Worm (Caenorhabditis elegans) whole organism, L4/young adult: ENCODE measurements around the gene F49C5.12.
"Not testable (repeated sequence)": the region's sequence is repeated elsewhere in the genome, so short reads cannot be mapped to it uniquely, and the experiment has no call there.

Source experiments
- W03F9.2 ChIP-seq: fragments of 150-350 bp; optimal IDR thresholded peaks from 2 replicates; lab custom pipeline; 2014; ENCODE audit warnings: missing biosample characterization, missing genetic modification characterization
- dao-5 ChIP-seq: sonication (generic microtip); optimal IDR thresholded peaks from 2 replicates; lab custom pipeline; 2016; ENCODE audit warnings: missing genotype, missing genetic modification characterization, moderate library complexity, missing compliant biosample characterization
- him-1 ChIP-seq: sonication (generic microtip); optimal IDR thresholded peaks from 2 replicates; lab custom pipeline; 2016; ENCODE audit warnings: missing genotype, missing genetic modification reagents, missing genetic modification characterization, missing compliant biosample characterization

The F49C5.12 gene

ce11 chrII:12550940-12551339 is 9.2 kb downstream of the F49C5.12 start:
- TF ChIP-seq him-1 (no peak), W03F9.2 (tag; lab: Kevin White, UChicago) (no peak), dao-5 (no peak)

- TF ChIP-seq dao-5: no peak
- TF ChIP-seq him-1: no peak
- TF ChIP-seq W03F9.2 (tag; lab: Kevin White, UChicago): no peak
Observed at ce11 chrII:12549613-12550012, 10.5 kb downstream of the F49C5.12 start.

ce11 chrII:12547547-12547946 is 12.6 kb downstream of the F49C5.12 start, which contains the start of gene F49C5.16:
Gene F49C5.16, plus strand, starts transcription at chrII:12547847.
- TF ChIP-seq him-1 (no peak), W03F9.2 (tag; lab: Kevin White, UChicago) (no peak), dao-5 (no peak)

- TF ChIP-seq dao-5 (no peak), him-1 (no peak), W03F9.2 (tag; lab: Kevin White, UChicago) (no peak)
Observed at ce11 chrII:12546413-12546812, 13.7 kb downstream of the F49C5.12 start, which contains the start of the genes F49C5.5 and F49C5.10. Gene F49C5.5, minus strand, starts transcription at chrII:12546513. Gene F49C5.10, plus strand, starts transcription at chrII:12546756.

- TF ChIP-seq dao-5 (no peak), W03F9.2 (tag; lab: Kevin White, UChicago) (no peak), him-1 (no peak)
Observed at ce11 chrII:12544533-12544932, 15.6 kb downstream of the F49C5.12 start, which contains the start of gene F49C5.9. Gene F49C5.9, minus strand, starts transcription at chrII:12544633.

ce11 chrII:12542594-12542997 is 17.5 kb downstream of the F49C5.12 start:
- TF ChIP-seq him-1: no peak
- TF ChIP-seq W03F9.2 (tag; lab: Kevin White, UChicago): no peak
- no peak for TF ChIP-seq dao-5

- TF ChIP-seq dao-5: peak; percentile 64
Observed at ce11 chrII:12541670-12542080, 18.4 kb downstream of the F49C5.12 start.

ce11 chrII:12539395-12539794 is 20.7 kb downstream of the F49C5.12 start:
- TF ChIP-seq W03F9.2 (tag; lab: Kevin White, UChicago) (no peak), him-1 (no peak), dao-5 (no peak)

ce11 chrII:12536203-12536602 is 23.9 kb downstream of the F49C5.12 start, which contains the start of gene F49C5.3:
Gene F49C5.3, plus strand, starts transcription at chrII:12536503.
- not testable (repeated sequence) for TF ChIP-seq him-1; W03F9.2 (tag; lab: Kevin White, UChicago); dao-5

- no peak for TF ChIP-seq dao-5
- TF ChIP-seq him-1: no peak
- TF ChIP-seq W03F9.2 (tag; lab: Kevin White, UChicago): no peak
Observed at ce11 chrII:12535297-12535803, 24.8 kb downstream of the F49C5.12 start, which contains the start of gene nimk-1. Gene nimk-1, plus strand, starts transcription at chrII:12535753.

- no peak for TF ChIP-seq W03F9.2 (tag; lab: Kevin White, UChicago)
- no peak for TF ChIP-seq him-1
- TF ChIP-seq dao-5: no peak
Observed at ce11 chrII:12530958-12531357, 29.2 kb downstream of the F49C5.12 start, which contains the start of gene srx-120. Gene srx-120, plus strand, starts transcription at chrII:12531258.

ce11 chrII:12527947-12528346 is 32.2 kb downstream of the F49C5.12 start, which contains the start of gene srx-119:
Gene srx-119, plus strand, starts transcription at chrII:12528247.
- TF ChIP-seq him-1 (no peak), W03F9.2 (tag; lab: Kevin White, UChicago) (no peak), dao-5 (no peak)

ce11 chrII:12525526-12525925 is 34.6 kb downstream of the F49C5.12 start, which contains the start of gene srx-118:
Gene srx-118, plus strand, starts transcription at chrII:12525826.
- TF ChIP-seq dao-5: no peak
- no peak for TF ChIP-seq him-1
- no peak for TF ChIP-seq W03F9.2 (tag; lab: Kevin White, UChicago)

ce11 chrII:12519616-12520015 is 40.5 kb downstream of the F49C5.12 start, which contains the start of gene ceh-99:
Gene ceh-99, plus strand, starts transcription at chrII:12519981.
- TF ChIP-seq dao-5 (no peak), him-1 (no peak), W03F9.2 (tag; lab: Kevin White, UChicago) (no peak)

- no peak for TF ChIP-seq dao-5
- TF ChIP-seq him-1: no peak
- no peak for TF ChIP-seq W03F9.2 (tag; lab: Kevin White, UChicago)
Observed at ce11 chrII:12518809-12519344, 41.2 kb downstream of the F49C5.12 start, which contains the start of gene srh-70. Gene srh-70, minus strand, starts transcription at chrII:12518859.
